Worm (Caenorhabditis elegans) whole organism, young adult: ENCODE results near the gene Y53C12A.3.

Experiments
- B0261.1 ChIP-seq: sonication (generic microtip); optimal IDR thresholded peaks from 2 replicates; lab custom pipeline; 2016; ENCODE audit warnings: mild to moderate bottlenecking, missing genetic modification characterization, moderate library complexity, missing compliant biosample characterization
- D2030.7 ChIP-seq: fragments of 200-800 bp; sonication (Bioruptor generic); IDR thresholded peaks from 2 replicates; pipeline ENCODE4 v1.3.6; 2022; ENCODE audit warnings: missing genetic modification reagents, missing genetic modification characterization, missing compliant biosample characterization
- F10E7.11 ChIP-seq: sonication (generic microtip); optimal IDR thresholded peaks from 2 replicates; lab custom pipeline; 2017; ENCODE audit warnings: mild to moderate bottlenecking, missing genetic modification characterization, moderate library complexity, missing compliant biosample characterization
- F57C9.4 ChIP-seq: sonication (generic microtip); optimal IDR thresholded peaks from 2 replicates; lab custom pipeline; 2017; ENCODE audit warnings: mild to moderate bottlenecking, missing genetic modification characterization, missing compliant biosample characterization
- T07F8.4 ChIP-seq: sonication (generic microtip); optimal IDR thresholded peaks from 2 replicates; lab custom pipeline; 2016; ENCODE audit warnings: mild to moderate bottlenecking, missing genetic modification characterization, moderate library complexity, missing compliant biosample characterization
- ama-1 ChIP-seq, 3 experiments: fragments of 150-350 bp in 1 of 3; sonication (generic microtip) in 2 of 3; optimal IDR thresholded peaks; 2 replicates each; lab custom pipeline; 2014 to 2018; ENCODE audit warnings: missing biosample characterization in 2 of 3, missing genetic modification characterization in 2 of 3, missing genetic modification reagents in 2 of 3
- atf-7 ChIP-seq: sonication (generic microtip); optimal IDR thresholded peaks from 2 replicates; lab custom pipeline; 2017; ENCODE audit warnings: mild to moderate bottlenecking, missing genetic modification characterization, missing compliant biosample characterization
- attf-3 ChIP-seq: fragments of 200-800 bp; sonication (Bioruptor generic); conservative IDR thresholded peaks from 2 replicates; pipeline ENCODE4 v1.3.6; 2022; ENCODE audit warnings: missing genetic modification reagents, missing genetic modification characterization, missing compliant biosample characterization
- bed-2 ChIP-seq: fragments of 200-800 bp; sonication (Bioruptor generic); IDR thresholded peaks from 2 replicates; pipeline ENCODE4 v1.3.6; 2022; ENCODE audit warnings: missing genetic modification reagents, missing genetic modification characterization, missing compliant biosample characterization
- cebp-1 ChIP-seq, 2 experiments: fragments of 200-800 bp in 1 of 2; sonication (Bioruptor generic) in 1 of 2; sonication (generic microtip) in 1 of 2; IDR thresholded peaks in 1 of 2; optimal IDR thresholded peaks in 1 of 2; 2 replicates each; pipeline versions ENCODE4 v1.3.6 to Lab custom; 2017 to 2022; ENCODE audit warnings: missing compliant biosample characterization in 2 of 2, missing genetic modification characterization in 2 of 2, mild to moderate bottlenecking in 1 of 2, missing genetic modification reagents in 1 of 2, moderate library complexity in 1 of 2
- ceh-91 ChIP-seq: fragments of 200-800 bp; sonication (Bioruptor generic); IDR thresholded peaks from 2 replicates; pipeline ENCODE4 v1.3.6; 2022; ENCODE audit warnings: missing genetic modification reagents, missing genetic modification characterization, missing compliant biosample characterization
- chd-7 ChIP-seq: sonication (generic microtip); optimal IDR thresholded peaks from 2 replicates; lab custom pipeline; 2016; ENCODE audit warnings: mild to moderate bottlenecking, missing genetic modification characterization, moderate library complexity, missing compliant biosample characterization
- dox-1 ChIP-seq: fragments of 200-800 bp; sonication (Bioruptor generic); IDR thresholded peaks from 2 replicates; pipeline ENCODE4 v1.3.6; 2022; ENCODE audit warnings: missing genetic modification reagents, missing genetic modification characterization, missing compliant biosample characterization
- dpl-1 ChIP-seq: fragments of 150-350 bp; optimal IDR thresholded peaks from 2 replicates; lab custom pipeline; 2014; ENCODE audit warnings: missing biosample characterization, missing genetic modification reagents, missing genetic modification characterization
- ekl-4 ChIP-seq: fragments of 200-800 bp; sonication (Bioruptor generic); IDR thresholded peaks from 2 replicates; pipeline ENCODE4 v1.3.6; 2022; ENCODE audit warnings: missing genetic modification reagents, missing genetic modification characterization, missing compliant biosample characterization
- ets-4 ChIP-seq: fragments of 200-800 bp; sonication (Bioruptor generic); optimal IDR thresholded peaks from 2 replicates; lab custom pipeline; 2018; ENCODE audit warnings: mild to moderate bottlenecking, missing genetic modification characterization, missing compliant biosample characterization
- him-1 ChIP-seq: sonication (generic microtip); optimal IDR thresholded peaks from 2 replicates; lab custom pipeline; 2016; ENCODE audit warnings: missing genotype, missing genetic modification reagents, missing genetic modification characterization, missing compliant biosample characterization
- hlh-26 ChIP-seq: fragments of 200-800 bp; sonication (Bioruptor generic); conservative IDR thresholded peaks from 2 replicates; pipeline ENCODE4 v1.3.6; 2022; ENCODE audit warnings: missing genetic modification reagents, missing genetic modification characterization, missing compliant biosample characterization
- hmg-1.2 ChIP-seq: fragments of 200-800 bp; sonication (Bioruptor generic); IDR thresholded peaks from 2 replicates; pipeline ENCODE4 v1.3.6; 2022; ENCODE audit warnings: missing genetic modification reagents, missing genetic modification characterization, missing compliant biosample characterization
- let-607 ChIP-seq, 2 experiments: fragments of 200-800 bp in 1 of 2; sonication (Bioruptor generic) in 1 of 2; sonication (generic microtip) in 1 of 2; optimal IDR thresholded peaks; 2 replicates each; lab custom pipeline; 2016 to 2018; ENCODE audit warnings: mild to moderate bottlenecking in 2 of 2, missing compliant biosample characterization in 2 of 2, missing genetic modification characterization in 2 of 2, moderate library complexity in 2 of 2, missing genotype in 1 of 2
- lin-26 ChIP-seq: fragments of 200-800 bp; sonication (Bioruptor generic); IDR thresholded peaks from 2 replicates; pipeline ENCODE4 v1.3.6; 2022; ENCODE audit warnings: missing genetic modification reagents, missing genetic modification characterization, missing compliant biosample characterization
- lin-54 ChIP-seq: fragments of 200-800 bp; sonication (Bioruptor generic); optimal IDR thresholded peaks from 2 replicates; lab custom pipeline; 2018; ENCODE audit warnings: mild to moderate bottlenecking, missing genetic modification characterization, missing compliant biosample characterization
- lir-1 ChIP-seq: fragments of 200-800 bp; sonication (Bioruptor generic); conservative IDR thresholded peaks from 2 replicates; pipeline ENCODE4 v1.3.6; 2022; ENCODE audit warnings: missing genetic modification reagents, missing genetic modification characterization, missing compliant biosample characterization
- lsl-1 ChIP-seq: fragments of 200-800 bp; sonication (Bioruptor generic); optimal IDR thresholded peaks from 2 replicates; lab custom pipeline; 2018; ENCODE audit warnings: mild to moderate bottlenecking, missing genetic modification characterization, moderate library complexity, missing compliant biosample characterization
- madf-8 ChIP-seq: fragments of 200-800 bp; sonication (Bioruptor generic); conservative IDR thresholded peaks from 2 replicates; pipeline ENCODE4 v1.3.6; 2022; ENCODE audit warnings: missing genetic modification reagents, missing genetic modification characterization, missing compliant biosample characterization
- mel-28 ChIP-seq: sonication (generic microtip); optimal IDR thresholded peaks from 2 replicates; lab custom pipeline; 2016; ENCODE audit warnings: borderline replicate concordance, mild to moderate bottlenecking, missing genetic modification characterization, missing compliant biosample characterization
- nfyb-1 ChIP-seq: fragments of 200-800 bp; sonication (Bioruptor generic); IDR thresholded peaks from 2 replicates; pipeline ENCODE4 v1.3.6; 2022; ENCODE audit warnings: missing genetic modification reagents, missing genetic modification characterization, missing compliant biosample characterization
- nhr-90 ChIP-seq: sonication (generic microtip); optimal IDR thresholded peaks from 2 replicates; lab custom pipeline; 2016; ENCODE audit warnings: missing genotype, mild to moderate bottlenecking, missing genetic modification characterization, missing compliant biosample characterization
- sdz-38 ChIP-seq: sonication (generic microtip); optimal IDR thresholded peaks from 2 replicates; lab custom pipeline; 2016; ENCODE audit warnings: missing genotype, missing genetic modification characterization, missing compliant biosample characterization
- tbx-9 ChIP-seq: sonication (generic microtip); optimal IDR thresholded peaks from 2 replicates; lab custom pipeline; 2016; ENCODE audit warnings: borderline replicate concordance, missing genetic modification characterization, inconsistent platforms, missing compliant biosample characterization
- tlf-1 ChIP-seq: fragments of 200-800 bp; sonication (Bioruptor generic); optimal IDR thresholded peaks from 2 replicates; lab custom pipeline; 2018; ENCODE audit warnings: mild to moderate bottlenecking, missing genetic modification characterization, missing compliant biosample characterization
- unc-62 ChIP-seq: fragments of 150-350 bp; optimal IDR thresholded peaks from 2 replicates; lab custom pipeline; 2014; ENCODE audit warnings: missing biosample characterization, missing genetic modification reagents, missing genetic modification characterization
- zim-3 ChIP-seq: sonication (generic microtip); optimal IDR thresholded peaks from 2 replicates; lab custom pipeline; 2017; ENCODE audit warnings: mild to moderate bottlenecking, missing genetic modification characterization, moderate library complexity, missing compliant biosample characterization
- ztf-18 ChIP-seq: sonication (generic microtip); optimal IDR thresholded peaks from 2 replicates; lab custom pipeline; 2016; ENCODE audit warnings: missing genotype, mild to moderate bottlenecking, missing genetic modification characterization, missing compliant biosample characterization
- ztf-26 ChIP-seq: sonication (generic microtip); optimal IDR thresholded peaks from 2 replicates; lab custom pipeline; 2017; ENCODE audit warnings: missing genetic modification characterization, missing compliant biosample characterization
- ztf-3 ChIP-seq: fragments of 200-800 bp; sonication (Bioruptor generic); optimal IDR thresholded peaks from 2 replicates; lab custom pipeline; 2018; ENCODE audit warnings: mild to moderate bottlenecking, missing genetic modification characterization, missing compliant biosample characterization

Gene Y53C12A.3

ce11 chrII:9674678-9675077 is 31.4 kb downstream of the Y53C12A.3 start, which contains the start of gene arc-1:
TSS of gene arc-1 (plus strand) at chrII:9674978.
- TF ChIP-seq nhr-90 (no peak), F57C9.4 (no peak), nfyb-1 (GFP tag; lab: Robert Waterston, UW) (no peak), dpl-1 (no peak), ets-4 (GFP tag; lab: Kevin White, UChicago) (no peak), ztf-3 (no peak), ztf-18 (no peak), tbx-9 (tag; lab: Kevin White, UChicago) (no peak), dox-1 (GFP tag; lab: Robert Waterston, UW) (no peak), B0261.1 (no peak), sdz-38 (tag; lab: Kevin White, UChicago) (no peak), unc-62 (GFP tag; lab: Kevin White, UChicago) (no peak), lin-54 (GFP tag; lab: Kevin White, UChicago) (no peak), ztf-26 (tag; lab: Kevin White, UChicago) (no peak)

DNA sequence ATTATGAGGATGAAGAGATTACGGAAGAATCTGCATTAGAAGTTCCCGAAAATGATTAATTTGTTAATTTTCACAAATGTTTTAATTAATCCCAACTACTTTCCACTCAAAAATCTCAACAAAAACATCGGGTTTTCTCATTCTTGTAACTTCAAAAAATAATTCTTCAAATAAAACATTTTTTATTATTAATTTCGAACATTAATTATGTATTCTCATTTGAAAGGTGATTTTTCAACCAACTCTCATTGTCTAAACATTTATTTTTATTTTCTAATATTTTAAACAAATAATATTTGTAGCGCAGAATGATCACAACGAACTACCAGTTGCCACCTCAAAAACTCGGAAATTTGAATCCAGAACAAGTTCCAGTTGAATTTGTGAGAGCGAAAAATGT is 34.7 kb downstream of the Y53C12A.3 start, which contains the start of gene ZK1320.7:
Gene ZK1320.7, plus strand, starts transcription at position 301 of the 400 bp plus-strand sequence.
- TF ChIP-seq ceh-91 = no peak
- no peak for TF ChIP-seq ekl-4 (GFP tag; lab: Robert Waterston, UW)
- TF ChIP-seq B0261.1 = no peak
- no peak for TF ChIP-seq let-607 (tag; optimal IDR thresholded peaks at IDR 0.05; lab: Kevin White, UChicago)
- no peak for TF ChIP-seq F57C9.4
- no peak for TF ChIP-seq him-1
- no peak for TF ChIP-seq T07F8.4 (tag; lab: Kevin White, UChicago)
- no peak for TF ChIP-seq lin-26 (GFP tag; lab: Robert Waterston, UW)
- TF ChIP-seq lir-1 (GFP tag; lab: Robert Waterston, UW) = no peak
- TF ChIP-seq dpl-1 = no peak

ce11 chrII:9668959-9669358 is 37.1 kb downstream of the Y53C12A.3 start, which contains the start of gene taf-8:
TSS of gene taf-8 (plus strand) at chrII:9669318.
- no peak for TF ChIP-seq atf-7 (tag; lab: Kevin White, UChicago)
- no peak for TF ChIP-seq chd-7 (tag; lab: Kevin White, UChicago)
- no peak for TF ChIP-seq ama-1 (optimal IDR thresholded peaks at IDR 0.05; lab: Kevin White, UChicago)
- TF ChIP-seq ama-1 (GFP tag; optimal IDR thresholded peaks at IDR 0.05; lab: Kevin White, UChicago) = no peak
- TF ChIP-seq F10E7.11 (tag; lab: Kevin White, UChicago) = no peak
- peak; percentile 95 for TF ChIP-seq attf-3 (GFP tag; lab: Robert Waterston, UW)
- peak; percentile 16; the same call in 1 of the 2 replicates for TF ChIP-seq hmg-1.2 (GFP tag; lab: Robert Waterston, UW)
- peak; percentile 73 for TF ChIP-seq lsl-1 (GFP tag; lab: Kevin White, UChicago)
- TF ChIP-seq, all 124 proteins: peak for 3

DNA sequence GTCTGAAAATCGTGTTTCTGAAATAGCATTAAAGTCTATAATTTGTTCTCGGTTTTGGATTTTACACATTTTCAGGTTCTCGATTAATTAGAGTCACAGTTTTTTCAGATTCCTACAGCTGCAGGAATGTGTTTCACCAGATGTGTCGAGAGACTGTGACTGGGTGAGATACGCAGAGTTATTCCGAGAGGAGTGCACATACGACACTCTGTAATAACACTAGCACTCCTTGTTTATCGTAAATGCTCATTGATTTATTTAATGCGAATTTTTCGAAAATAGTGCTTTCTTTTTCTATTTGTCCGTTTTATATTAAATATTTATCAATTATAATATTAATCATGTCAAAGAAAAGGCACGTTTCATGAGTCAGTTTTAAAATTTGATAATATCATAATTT is 38.7 kb downstream of the Y53C12A.3 start, which contains the start of gene ZK1320.11:
Gene ZK1320.11, plus strand, starts transcription at position 243 of the 400 bp plus-strand sequence.
- TF ChIP-seq attf-3 (GFP tag; lab: Robert Waterston, UW) (0 out of 2 replicates have a peak, but pooled peaks have one; percentile 11), D2030.7 (GFP tag; lab: Robert Waterston, UW) (no peak), zim-3 (tag; lab: Kevin White, UChicago) (no peak), tlf-1 (no peak), hmg-1.2 (GFP tag; lab: Robert Waterston, UW) (peak; percentile 88), hlh-26 (no peak), bed-2 (GFP tag; lab: Robert Waterston, UW) (no peak), mel-28 (tag; lab: Kevin White, UChicago) (no peak), cebp-1 (GFP tag; IDR thresholded peaks at IDR 0.05; lab: Robert Waterston, UW) (no peak), cebp-1 (tag; optimal IDR thresholded peaks at IDR 0.05; lab: Kevin White, UChicago) (no peak), madf-8 (GFP tag; lab: Robert Waterston, UW) (no peak)
